Worm (Caenorhabditis elegans) whole organism, L1 larva: ENCODE measurements around the gene nlp-53.

ENCODE experiments used
- Y116A8C.19 ChIP-seq: sonication (generic microtip); optimal IDR thresholded peaks from 2 replicates; lab custom pipeline; 2016; ENCODE audit warnings: missing compliant biosample characterization, missing genetic modification characterization, borderline replicate concordance
- ceh-63 ChIP-seq: fragments of 200-800 bp; sonication (Bioruptor generic); optimal IDR thresholded peaks from 2 replicates; lab custom pipeline; 2018; ENCODE audit warnings: mild to moderate bottlenecking, missing genetic modification characterization, missing compliant biosample characterization
- ceh-8 ChIP-seq: fragments of 200-800 bp; sonication (Bioruptor generic); optimal IDR thresholded peaks from 2 replicates; lab custom pipeline; 2018; ENCODE audit warnings: mild to moderate bottlenecking, missing genetic modification characterization, moderate library complexity, missing compliant biosample characterization
- ces-1 ChIP-seq: fragments of 150-350 bp; optimal IDR thresholded peaks from 2 replicates; lab custom pipeline; 2014; ENCODE audit warnings: missing biosample characterization, missing genetic modification reagents, missing genetic modification characterization
- dpl-1 ChIP-seq, 3 experiments: fragments of 150-350 bp in 2 of 3; sonication (generic microtip) in 1 of 3; optimal IDR thresholded peaks; 2 replicates each; lab custom pipeline; 2014 to 2017; ENCODE audit warnings: missing biosample characterization in 3 of 3, missing genetic modification characterization in 3 of 3, missing genetic modification reagents in 3 of 3
- dsc-1 ChIP-seq: sonication (generic microtip); optimal IDR thresholded peaks from 2 replicates; lab custom pipeline; 2016; ENCODE audit warnings: mild to moderate bottlenecking, missing genetic modification characterization, missing compliant biosample characterization
- efl-1 ChIP-seq, 4 experiments: fragments of 150-350 bp; optimal IDR thresholded peaks in 3 of 4; peaks in 1 of 4; 1 replicate in 1 of 4; 2 replicates in 3 of 4; lab custom pipeline; 2014; ENCODE audit warnings: missing biosample characterization in 2 of 4, missing genetic modification characterization in 2 of 4, missing genetic modification reagents in 2 of 4
- efl-3 ChIP-seq: fragments of 200-800 bp; sonication (Bioruptor generic); optimal IDR thresholded peaks from 2 replicates; lab custom pipeline; 2018; ENCODE audit warnings: mild to moderate bottlenecking, missing genetic modification characterization, missing compliant biosample characterization
- egl-27 ChIP-seq, 2 experiments: fragments of 150-350 bp in 1 of 2; sonication (generic microtip); optimal IDR thresholded peaks; 3 replicates each; lab custom pipeline; 2017 to 2018; ENCODE audit warnings: missing biosample characterization in 2 of 2, missing genetic modification characterization in 2 of 2, missing genetic modification reagents in 2 of 2
- elt-2 ChIP-seq: sonication (generic microtip); optimal IDR thresholded peaks from 2 replicates; lab custom pipeline; 2016; ENCODE audit warnings: missing genetic modification characterization, mild to moderate bottlenecking, inconsistent platforms, missing compliant biosample characterization, missing genetic modification reagents
- fkh-10 ChIP-seq: sonication (generic microtip); optimal IDR thresholded peaks from 2 replicates; lab custom pipeline; 2017; ENCODE audit warnings: missing biosample characterization, missing genetic modification reagents, missing genetic modification characterization
- grh-1 ChIP-seq: fragments of 200-800 bp; sonication (Bioruptor generic); IDR thresholded peaks from 2 replicates; pipeline ENCODE4 v1.3.6; 2022; ENCODE audit warnings: missing genetic modification reagents, missing genetic modification characterization, missing compliant biosample characterization
- hlh-17 ChIP-seq: fragments of 200-800 bp; sonication (Bioruptor generic); optimal IDR thresholded peaks from 2 replicates; lab custom pipeline; 2018; ENCODE audit warnings: missing genetic modification characterization, mild to moderate bottlenecking, missing compliant biosample characterization, moderate library complexity, borderline replicate concordance
- hlh-4 ChIP-seq: sonication (generic microtip); optimal IDR thresholded peaks from 2 replicates; lab custom pipeline; 2016; ENCODE audit warnings: mild to moderate bottlenecking, missing genetic modification characterization, missing compliant biosample characterization
- lin-13 ChIP-seq: fragments of 150-350 bp; optimal IDR thresholded peaks from 2 replicates; lab custom pipeline; 2014; ENCODE audit warnings: missing biosample characterization, missing genetic modification reagents, missing genetic modification characterization
- lin-14 ChIP-seq: fragments of 200-800 bp; sonication (Bioruptor generic); optimal IDR thresholded peaks from 2 replicates; lab custom pipeline; 2018; ENCODE audit warnings: mild to moderate bottlenecking, missing genetic modification characterization, moderate library complexity, missing compliant biosample characterization
- lin-35 ChIP-seq, 2 experiments: fragments of 150-350 bp; optimal IDR thresholded peaks; 2 replicates each; lab custom pipeline; 2014; ENCODE audit warnings: missing biosample characterization in 2 of 2, missing genetic modification characterization in 2 of 2, missing genetic modification reagents in 2 of 2
- lin-39 ChIP-seq: fragments of 150-350 bp; optimal IDR thresholded peaks from 2 replicates; lab custom pipeline; 2014; ENCODE audit warnings: missing biosample characterization, missing genetic modification reagents, missing genetic modification characterization
- lsy-2 ChIP-seq, 2 experiments: fragments of 150-350 bp; optimal IDR thresholded peaks; 2 replicates each; lab custom pipeline; 2014; ENCODE audit warnings: missing biosample characterization in 2 of 2, missing genetic modification characterization in 2 of 2
- mab-9 ChIP-seq: fragments of 200-800 bp; sonication (Bioruptor generic); IDR thresholded peaks from 2 replicates; pipeline ENCODE4 v1.3.6; 2022; ENCODE audit warnings: missing genetic modification reagents, missing genetic modification characterization, missing compliant biosample characterization
- mep-1 ChIP-seq: fragments of 150-350 bp; optimal IDR thresholded peaks from 2 replicates; lab custom pipeline; 2014; ENCODE audit warnings: missing biosample characterization, missing genetic modification characterization
- nhr-12 ChIP-seq: sonication (generic microtip); optimal IDR thresholded peaks from 2 replicates; lab custom pipeline; 2017; ENCODE audit warnings: missing biosample characterization, missing genetic modification characterization
- nhr-19 ChIP-seq: fragments of 200-800 bp; sonication (Bioruptor generic); conservative IDR thresholded peaks from 2 replicates; pipeline ENCODE4 v1.3.6; 2022; ENCODE audit warnings: missing genetic modification characterization, missing compliant biosample characterization
- nhr-237 ChIP-seq: fragments of 150-350 bp; optimal IDR thresholded peaks from 2 replicates; lab custom pipeline; 2014; ENCODE audit warnings: missing biosample characterization, missing genetic modification characterization
- nhr-71 ChIP-seq: sonication (generic microtip); optimal IDR thresholded peaks from 2 replicates; lab custom pipeline; 2016; ENCODE audit warnings: mild to moderate bottlenecking, missing genetic modification characterization, moderate library complexity, missing compliant biosample characterization
- nhr-77 ChIP-seq: fragments of 150-350 bp; optimal IDR thresholded peaks from 2 replicates; lab custom pipeline; 2014; ENCODE audit warnings: missing biosample characterization, missing genetic modification characterization
- nhr-85 ChIP-seq: sonication (generic microtip); peaks from one replicate; lab custom pipeline; 2016; ENCODE audit warnings: missing genetic modification characterization, inconsistent platforms, missing compliant biosample characterization
- nhr-90 ChIP-seq: sonication (generic microtip); optimal IDR thresholded peaks from 2 replicates; lab custom pipeline; 2016; ENCODE audit warnings: mild to moderate bottlenecking, missing genetic modification characterization, missing compliant biosample characterization; ENCODE audit not compliant: poor library complexity
- pax-3 ChIP-seq: fragments of 200-800 bp; sonication (Bioruptor generic); optimal IDR thresholded peaks from 2 replicates; lab custom pipeline; 2018; ENCODE audit warnings: mild to moderate bottlenecking, missing genetic modification characterization, moderate library complexity, missing compliant biosample characterization
- pqm-1 ChIP-seq: sonication (generic microtip); optimal IDR thresholded peaks from 3 replicates; lab custom pipeline; 2017; ENCODE audit warnings: missing biosample characterization, missing genetic modification characterization
- skn-1 ChIP-seq: fragments of 150-350 bp; optimal IDR thresholded peaks from 2 replicates; lab custom pipeline; 2014; ENCODE audit warnings: missing biosample characterization, missing genetic modification characterization
- snu-23 ChIP-seq: sonication (generic microtip); optimal IDR thresholded peaks from 2 replicates; lab custom pipeline; 2016; ENCODE audit warnings: missing genetic modification characterization, missing compliant biosample characterization
- sptf-1 ChIP-seq: fragments of 150-350 bp; optimal IDR thresholded peaks from 2 replicates; lab custom pipeline; 2014; ENCODE audit warnings: missing biosample characterization, missing genetic modification characterization
- swsn-7 ChIP-seq: sonication (generic microtip); optimal IDR thresholded peaks from 2 replicates; lab custom pipeline; 2016; ENCODE audit warnings: missing genetic modification characterization, missing compliant biosample characterization
- tbx-2 ChIP-seq: sonication (generic microtip); optimal IDR thresholded peaks from 2 replicates; lab custom pipeline; 2016; ENCODE audit warnings: missing genetic modification characterization, missing compliant biosample characterization
- tlp-1 ChIP-seq: fragments of 150-350 bp; optimal IDR thresholded peaks from 2 replicates; lab custom pipeline; 2014; ENCODE audit warnings: missing biosample characterization, missing genetic modification characterization
- unc-130 ChIP-seq: fragments of 150-350 bp; optimal IDR thresholded peaks from 2 replicates; lab custom pipeline; 2017; ENCODE audit warnings: missing biosample characterization, missing genetic modification characterization, inconsistent platforms
- unc-30 ChIP-seq: sonication (generic microtip); optimal IDR thresholded peaks from 2 replicates; lab custom pipeline; 2017; ENCODE audit warnings: missing biosample characterization, missing genetic modification characterization
- unc-86 ChIP-seq: sonication (generic microtip); optimal IDR thresholded peaks from 2 replicates; lab custom pipeline; 2016; ENCODE audit warnings: missing genetic modification characterization, missing compliant biosample characterization
- unc-98 ChIP-seq: fragments of 200-800 bp; sonication (Bioruptor generic); IDR thresholded peaks from 2 replicates; pipeline ENCODE4 v1.3.6; 2022; ENCODE audit warnings: missing genetic modification characterization, missing compliant biosample characterization
- xbp-1 ChIP-seq: sonication (generic microtip); optimal IDR thresholded peaks from 2 replicates; lab custom pipeline; 2016; ENCODE audit warnings: missing genetic modification characterization, missing compliant biosample characterization
- zip-4 ChIP-seq: fragments of 200-800 bp; sonication (Bioruptor generic); optimal IDR thresholded peaks from 2 replicates; lab custom pipeline; 2018; ENCODE audit warnings: mild to moderate bottlenecking, missing genetic modification characterization, moderate library complexity, missing compliant biosample characterization

nlp-53 gene

ce11 chrX:13610040-13610439 lies 8.6 kb upstream of the nlp-53 start:
- TF ChIP-seq lin-14 (GFP tag; lab: Kevin White, UChicago) (peak; percentile 11), elt-2 (tag; lab: Kevin White, UChicago) (no peak), tbx-2 (tag; lab: Kevin White, UChicago) (no peak), pqm-1 (no peak), mep-1 (tag; lab: Kevin White, UChicago) (no peak), efl-3 (GFP tag; lab: Kevin White, UChicago) (no peak), unc-30 (tag; lab: Kevin White, UChicago) (no peak), lin-35 (GFP tag; optimal IDR thresholded peaks at IDR 0.05; lab: Kevin White, UChicago) (no peak), lin-39 (tag; lab: Kevin White, UChicago) (no peak), fkh-10 (GFP tag; lab: Kevin White, UChicago) (peak; percentile 53)

ce11 chrX:13615181-13615580 lies 3.5 kb upstream of the nlp-53 start:
- TF ChIP-seq nhr-77 (no peak), lin-14 (GFP tag; lab: Kevin White, UChicago) (peak; percentile 27), efl-3 (GFP tag; lab: Kevin White, UChicago) (no peak), unc-86 (tag; lab: Kevin White, UChicago) (no peak), dsc-1 (peak; percentile 4), sptf-1 (tag; lab: Kevin White, UChicago) (no peak), ceh-63 (GFP tag; lab: Kevin White, UChicago) (peak; percentile 76), swsn-7 (tag; lab: Kevin White, UChicago) (no peak), hlh-4 (tag; lab: Kevin White, UChicago) (no peak), nhr-237 (no peak), xbp-1 (tag; lab: Kevin White, UChicago) (no peak)

DNA sequence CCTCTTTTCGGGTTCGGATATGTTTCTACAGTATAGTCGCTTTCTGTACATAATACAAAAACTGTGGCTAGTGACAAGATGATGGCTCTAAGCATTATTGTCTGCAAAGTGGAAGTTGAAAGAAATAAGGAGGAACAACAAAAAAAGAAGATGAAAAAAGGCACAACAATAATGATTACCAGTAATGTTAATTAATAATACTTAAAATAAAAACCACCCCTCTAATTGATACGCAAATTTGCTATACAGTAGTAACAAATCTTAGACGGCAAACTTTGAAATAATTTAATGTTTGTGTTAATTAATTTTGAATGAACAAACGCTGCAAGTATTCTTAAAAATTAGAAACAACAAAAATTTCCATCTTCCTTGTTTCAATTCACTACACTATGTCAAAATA lies 3.0 kb downstream of the nlp-53 start, which contains the start of gene Y12A6A.1:
TSS of gene Y12A6A.1 (minus strand) at position 101 of the 400 bp plus-strand sequence.
- TF ChIP-seq efl-1 (optimal IDR thresholded peaks at IDR 0.05; lab: Kevin White, UChicago) (no peak), efl-1 (GFP tag; optimal IDR thresholded peaks at IDR 0.05 in 1 of 2; lab: Kevin White, UChicago) (peak in 1 of 2 experiments; percentile 19), skn-1 (no peak)

DNA sequence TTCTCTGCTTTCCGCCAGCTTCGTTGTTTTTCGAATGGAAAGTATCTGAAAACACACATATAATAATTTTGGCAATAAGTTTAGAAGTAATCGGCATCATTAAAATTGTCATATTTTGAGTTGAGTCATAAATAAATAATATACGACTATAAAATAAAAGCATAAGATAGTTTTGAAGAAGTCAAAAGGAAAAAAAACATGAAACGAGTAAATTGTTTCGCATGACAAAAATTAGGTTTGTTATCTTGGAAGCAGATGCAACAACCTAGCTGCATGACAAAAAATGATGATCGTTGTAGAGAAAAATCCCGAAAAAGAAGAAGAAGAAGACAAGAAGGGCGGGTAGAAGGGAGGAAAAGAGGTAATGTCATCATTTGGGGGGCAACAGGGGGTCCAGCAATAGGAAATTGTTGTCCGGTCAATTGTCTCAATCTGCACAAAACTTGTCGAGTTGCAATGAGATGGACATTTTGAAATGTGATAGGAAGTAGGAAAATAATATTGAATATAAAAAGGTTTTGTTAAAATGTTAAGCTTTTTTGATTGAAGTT lies 12.5 kb downstream of the nlp-53 start, which contains the start of gene nlg-1:
TSS of gene nlg-1 (minus strand) at position 51 of the 551 bp plus-strand sequence.
- TF ChIP-seq nhr-19 (GFP tag; lab: Robert Waterston, UW) (no peak), pax-3 (no peak), nhr-12 (tag; lab: Kevin White, UChicago) (no peak), fkh-10 (GFP tag; lab: Kevin White, UChicago) (peak; percentile 78), mep-1 (tag; lab: Kevin White, UChicago) (no peak), efl-1 (optimal IDR thresholded peaks at IDR 0.05; lab: Kevin White, UChicago) (no peak), efl-1 (GFP tag; optimal IDR thresholded peaks at IDR 0.05 in 1 of 2; lab: Kevin White, UChicago) (no peak), unc-86 (tag; lab: Kevin White, UChicago) (no peak), hlh-17 (GFP tag; lab: Kevin White, UChicago) (no peak), ces-1 (no peak), unc-98 (GFP tag; lab: Robert Waterston, UW) (no peak), lin-14 (GFP tag; lab: Kevin White, UChicago) (peak; percentile 74), grh-1 (no peak), lin-13 (no peak), unc-130 (tag; lab: Kevin White, UChicago) (no peak), egl-27 (tag; optimal IDR thresholded peaks at IDR 0.05; lab: Kevin White, UChicago) (no peak), zip-4 (no peak)
- TF ChIP-seq, all 84 proteins: peak for 2

- TF ChIP-seq lin-14 (GFP tag; lab: Kevin White, UChicago) (peak; percentile 59), nhr-19 (GFP tag; lab: Robert Waterston, UW) (no peak), zip-4 (no peak), unc-98 (GFP tag; lab: Robert Waterston, UW) (no peak), tlp-1 (tag; lab: Kevin White, UChicago) (no peak), hlh-4 (tag; lab: Kevin White, UChicago) (no peak), lsy-2 (tag; optimal IDR thresholded peaks at IDR 0.05; lab: Kevin White, UChicago) (no peak), Y116A8C.19 (tag; lab: Kevin White, UChicago) (no peak), efl-3 (GFP tag; lab: Kevin White, UChicago) (no peak), nhr-71 (tag; lab: Kevin White, UChicago) (peak; percentile 17), hlh-17 (GFP tag; lab: Kevin White, UChicago) (no peak), pqm-1 (no peak), nhr-85 (tag; lab: Kevin White, UChicago) (no peak), snu-23 (GFP tag; lab: Kevin White, UChicago) (no peak), mab-9 (GFP tag; lab: Robert Waterston, UW) (no peak), nhr-90 (no peak), dpl-1 (GFP tag; optimal IDR thresholded peaks at IDR 0.05; lab: Kevin White, UChicago) (no peak), ceh-8 (peak; percentile 20), tbx-2 (tag; lab: Kevin White, UChicago) (no peak)
These were observed 13.6 kb downstream of the nlp-53 start for ce11 chrX:13632245-13632644.
